Fruit fly (Drosophila melanogaster) whole organism, embryonic: ENCODE measurements around the gene CG14840.

Experiments used
- Ada2b ChIP-seq: fragments of 200-800 bp; sonication (Bioruptor generic); IDR thresholded peaks from 2 replicates; pipeline ENCODE4 v1.3.6; 2022; ENCODE audit warnings: missing biosample characterization, missing genetic modification characterization
- CG1024 ChIP-seq: fragments of 200-800 bp; sonication (Bioruptor generic); IDR thresholded peaks from 2 replicates; pipeline ENCODE4 v1.3.6; 2022; ENCODE audit warnings: missing biosample characterization, missing genetic modification characterization
- CG10959 ChIP-seq: fragments of 200-800 bp; sonication (Bioruptor generic); IDR thresholded peaks from 2 replicates; pipeline ENCODE4 v1.3.6; 2022; ENCODE audit warnings: missing biosample characterization, missing genetic modification characterization
- CG11093 ChIP-seq: fragments of 200-800 bp; sonication (Bioruptor generic); IDR thresholded peaks from 3 replicates; pipeline ENCODE4 v1.3.6; 2022; ENCODE audit warnings: missing biosample characterization, missing genetic modification characterization
- CG17568 ChIP-seq: fragments of 200-800 bp; sonication (Bioruptor generic); optimal IDR thresholded peaks from 2 replicates; lab custom pipeline; 2018; ENCODE audit warnings: missing biosample characterization, mild to moderate bottlenecking, missing genetic modification characterization, moderate library complexity
- CG17829 ChIP-seq: fragments of 200-800 bp; optimal IDR thresholded peaks from 2 replicates; lab custom pipeline; 2019; ENCODE audit warnings: missing biosample characterization, mild to moderate bottlenecking, missing genetic modification characterization, moderate library complexity
- CG2120 ChIP-seq: fragments of 200-800 bp; sonication (Bioruptor generic); optimal IDR thresholded peaks from 3 replicates; lab custom pipeline; 2016; ENCODE audit warnings: missing biosample characterization, missing genetic modification characterization
- CG2199 ChIP-seq: fragments of 200-800 bp; sonication (Bioruptor generic); IDR thresholded peaks from 3 replicates; pipeline ENCODE4 v1.3.6; 2022; ENCODE audit warnings: missing biosample characterization, missing genetic modification characterization
- CG30403 ChIP-seq: fragments of 200-800 bp; sonication (Bioruptor generic); optimal IDR thresholded peaks from 3 replicates; lab custom pipeline; 2016; ENCODE audit warnings: missing biosample characterization, missing genetic modification characterization
- CG3065 ChIP-seq: fragments of 200-800 bp; sonication (Bioruptor generic); optimal IDR thresholded peaks from 2 replicates; lab custom pipeline; 2016; ENCODE audit warnings: missing biosample characterization, missing genetic modification characterization
- CG3407 ChIP-seq: fragments of 200-800 bp; sonication (Bioruptor generic); optimal IDR thresholded peaks from 2 replicates; lab custom pipeline; 2018; ENCODE audit warnings: missing biosample characterization, mild to moderate bottlenecking, missing genetic modification characterization
- CG3847 ChIP-seq: fragments of 200-800 bp; sonication (Bioruptor generic); IDR thresholded peaks from 2 replicates; pipeline ENCODE4 v1.3.6; 2022; ENCODE audit warnings: missing biosample characterization, missing genetic modification characterization
- CG4707 ChIP-seq: fragments of 200-800 bp; sonication (Bioruptor generic); optimal IDR thresholded peaks from 2 replicates; lab custom pipeline; 2018; ENCODE audit warnings: missing biosample characterization, mild to moderate bottlenecking, missing genetic modification characterization, moderate library complexity
- CG8388 ChIP-seq: fragments of 200-800 bp; sonication (Bioruptor generic); optimal IDR thresholded peaks from 2 replicates; lab custom pipeline; 2019; ENCODE audit warnings: missing biosample characterization, mild to moderate bottlenecking, missing genetic modification characterization, moderate library complexity
- CG9609 ChIP-seq: fragments of 200-800 bp; sonication (Bioruptor generic); optimal IDR thresholded peaks from 3 replicates; lab custom pipeline; 2016; ENCODE audit warnings: missing biosample characterization, missing genetic modification characterization
- CoRest ChIP-seq: fragments of 200-800 bp; sonication (Bioruptor generic); optimal IDR thresholded peaks from 3 replicates; lab custom pipeline; 2018; ENCODE audit warnings: missing biosample characterization, mild to moderate bottlenecking, missing genetic modification characterization, moderate library complexity
- D ChIP-seq, 2 experiments: fragments of 200-800 bp in 1 of 2; fragments of >200 bp in 1 of 2; sonication (Bioruptor generic) in 1 of 2; optimal IDR thresholded peaks; 2 replicates in 1 of 2; 3 replicates in 1 of 2; lab custom pipeline; 2017; ENCODE audit warnings: mild to moderate bottlenecking in 1 of 2, missing biosample characterization in 1 of 2, missing genetic modification characterization in 1 of 2, missing genetic modification reagents in 1 of 2
- Dfd ChIP-seq, 2 experiments: fragments of >200 bp; optimal IDR thresholded peaks; 2 replicates each; lab custom pipeline; 2017; ENCODE audit warnings: missing biosample characterization in 2 of 2, missing genetic modification characterization in 2 of 2
- E2f1 ChIP-seq: fragments of 200-800 bp; sonication (Bioruptor generic); IDR thresholded peaks from 2 replicates; pipeline ENCODE4 v1.3.6; 2022; ENCODE audit warnings: missing biosample characterization, missing genetic modification characterization
- Eip74EF ChIP-seq, 2 experiments: fragments of 200-800 bp in 1 of 2; fragments of >200 bp in 1 of 2; sonication (Bioruptor generic) in 1 of 2; optimal IDR thresholded peaks; 2 replicates each; lab custom pipeline; 2017 to 2019; ENCODE audit warnings: missing biosample characterization in 2 of 2, missing genetic modification characterization in 2 of 2, mild to moderate bottlenecking in 1 of 2, moderate library complexity in 1 of 2
- Fer3 ChIP-seq: fragments of 200-800 bp; sonication (Bioruptor generic); optimal IDR thresholded peaks from 2 replicates; lab custom pipeline; 2018; ENCODE audit warnings: missing biosample characterization, mild to moderate bottlenecking, missing genetic modification characterization, moderate library complexity
- GATAe ChIP-seq: fragments of 200-800 bp; sonication (Bioruptor generic); conservative IDR thresholded peaks from 2 replicates; pipeline ENCODE4 v1.3.6; 2022; ENCODE audit warnings: missing biosample characterization, missing genetic modification characterization
- Hmr ChIP-seq: fragments of 200-800 bp; sonication (Bioruptor generic); optimal IDR thresholded peaks from 3 replicates; lab custom pipeline; 2017; ENCODE audit warnings: mild to moderate bottlenecking, missing biosample characterization, missing genetic modification reagents, missing genetic modification characterization
- Hr39 ChIP-seq: fragments of >200 bp; optimal IDR thresholded peaks from 2 replicates; lab custom pipeline; 2017
- Kr ChIP-seq: fragments of 200-800 bp; sonication (Bioruptor generic); optimal IDR thresholded peaks from 2 replicates; lab custom pipeline; 2017; ENCODE audit warnings: missing biosample characterization, mild to moderate bottlenecking, missing genetic modification characterization
- Lim3 ChIP-seq: fragments of 200-800 bp; sonication (Bioruptor generic); IDR thresholded peaks from 2 replicates; pipeline ENCODE4 v1.3.6; 2022; ENCODE audit warnings: missing biosample characterization, missing genetic modification characterization
- MESR4 ChIP-seq: fragments of 200-800 bp; sonication (Bioruptor generic); optimal IDR thresholded peaks from 2 replicates; lab custom pipeline; 2018; ENCODE audit warnings: missing biosample characterization, mild to moderate bottlenecking, missing genetic modification characterization, moderate library complexity
- Ptx1 ChIP-seq: fragments of 200-800 bp; sonication (Bioruptor generic); IDR thresholded peaks from 2 replicates; pipeline ENCODE4 v1.3.6; 2022; ENCODE audit warnings: missing biosample characterization, missing genetic modification characterization
- Rx ChIP-seq: fragments of 200-800 bp; sonication (Bioruptor generic); IDR thresholded peaks from 2 replicates; pipeline ENCODE4 v1.3.6; 2022; ENCODE audit warnings: missing biosample characterization, missing genetic modification characterization
- Sox102F ChIP-seq: fragments of 200-800 bp; sonication (Bioruptor generic); optimal IDR thresholded peaks from 2 replicates; lab custom pipeline; 2018; ENCODE audit warnings: missing biosample characterization, mild to moderate bottlenecking, missing genetic modification characterization, moderate library complexity
- ab ChIP-seq: fragments of 200-800 bp; sonication (Bioruptor generic); optimal IDR thresholded peaks from 2 replicates; lab custom pipeline; 2016; ENCODE audit warnings: missing biosample characterization, missing genetic modification characterization
- al ChIP-seq: fragments of 200-800 bp; sonication (Bioruptor generic); IDR thresholded peaks from 2 replicates; pipeline ENCODE4 v1.3.6; 2022; ENCODE audit warnings: missing biosample characterization, missing genetic modification characterization
- btn ChIP-seq: fragments of 200-800 bp; sonication (Bioruptor generic); optimal IDR thresholded peaks from 2 replicates; lab custom pipeline; 2016; ENCODE audit warnings: missing biosample characterization, missing genetic modification characterization
- cad ChIP-seq: fragments of >200 bp; optimal IDR thresholded peaks from 2 replicates; lab custom pipeline; 2017; ENCODE audit warnings: missing biosample characterization, missing genetic modification characterization
- chinmo ChIP-seq: fragments of 200-800 bp; sonication (Bioruptor generic); IDR thresholded peaks from 4 replicates; pipeline ENCODE4 v1.3.6; 2022; ENCODE audit warnings: missing biosample characterization, missing genetic modification characterization; ENCODE audit not compliant: partially characterized antibody
- crol ChIP-seq: fragments of 200-800 bp; sonication (Bioruptor generic); IDR thresholded peaks from 2 replicates; pipeline ENCODE4 v1.3.6; 2022; ENCODE audit warnings: missing biosample characterization, missing genetic modification characterization
- dati ChIP-seq: fragments of 200-800 bp; sonication (Bioruptor generic); IDR thresholded peaks from 2 replicates; pipeline ENCODE4 v1.3.6; 2022; ENCODE audit warnings: missing biosample characterization, missing genetic modification characterization
- fu2 ChIP-seq: fragments of 200-800 bp; sonication (Bioruptor generic); optimal IDR thresholded peaks from 2 replicates; lab custom pipeline; 2016; ENCODE audit warnings: missing biosample characterization, missing genetic modification characterization
- gem ChIP-seq: fragments of 200-800 bp; sonication (Bioruptor generic); optimal IDR thresholded peaks from 2 replicates; lab custom pipeline; 2019; ENCODE audit warnings: missing biosample characterization, mild to moderate bottlenecking, missing genetic modification characterization, moderate library complexity
- hth ChIP-seq: fragments of >200 bp; optimal IDR thresholded peaks from 2 replicates; lab custom pipeline; 2017; ENCODE audit warnings: inconsistent platforms
- klu ChIP-seq: fragments of 200-800 bp; sonication (Bioruptor generic); IDR thresholded peaks from 2 replicates; pipeline ENCODE4 v1.3.6; 2022; ENCODE audit warnings: missing biosample characterization, missing genetic modification characterization
- otp ChIP-seq: fragments of 200-800 bp; sonication (Bioruptor generic); IDR thresholded peaks from 3 replicates; pipeline ENCODE4, ENCODE4 v1.3.6; 2022; ENCODE audit warnings: missing biosample characterization, missing genetic modification characterization
- slp2 ChIP-seq: fragments of 200-800 bp; sonication (Bioruptor generic); optimal IDR thresholded peaks from 2 replicates; lab custom pipeline; 2016; ENCODE audit warnings: missing biosample characterization, missing genetic modification characterization
- stc ChIP-seq: fragments of 200-800 bp; sonication (Bioruptor generic); IDR thresholded peaks from 2 replicates; pipeline ENCODE4 v1.3.6; 2022; ENCODE audit warnings: missing biosample characterization, missing genetic modification characterization
- tgo ChIP-seq: fragments of 200-800 bp; sonication (Bioruptor generic); IDR thresholded peaks from 3 replicates; pipeline ENCODE4 v1.3.6; 2022; ENCODE audit warnings: missing biosample characterization, missing genetic modification characterization
- trh ChIP-seq: fragments of 200-800 bp; sonication (Bioruptor generic); optimal IDR thresholded peaks from 2 replicates; lab custom pipeline; 2016; ENCODE audit warnings: missing biosample characterization, missing genetic modification characterization
- twi ChIP-seq: fragments of 200-800 bp; optimal IDR thresholded peaks from 2 replicates; lab custom pipeline; 2019; ENCODE audit warnings: missing biosample characterization, mild to moderate bottlenecking, missing genetic modification characterization, moderate library complexity
- usp ChIP-seq: fragments of >200 bp; optimal IDR thresholded peaks from 2 replicates; lab custom pipeline; 2017; ENCODE audit warnings: missing biosample characterization, missing genetic modification characterization
- wdn ChIP-seq: fragments of 200-800 bp; sonication (Bioruptor generic); IDR thresholded peaks from 2 replicates; pipeline ENCODE4 v1.3.6; 2022; ENCODE audit warnings: missing biosample characterization, missing genetic modification characterization
- z ChIP-seq: fragments of 200-800 bp; sonication (Bioruptor generic); IDR thresholded peaks from 3 replicates; pipeline ENCODE4 v1.3.6; 2022; ENCODE audit warnings: missing biosample characterization, missing genetic modification characterization

Gene CG14840

dm6 chr3R:14289958-14290835 lies 29.2 kb upstream of the CG14840 start (continued):
- peak; percentile 37 for TF ChIP-seq Hmr
- no peak for TF ChIP-seq CG3407 (GFP tag; lab: Kevin White, UChicago)
- TF ChIP-seq otp (GFP tag; lab: Robert Waterston, UW), result no peak
- no peak for TF ChIP-seq CG2199 (GFP tag; lab: Robert Waterston, UW)
- no peak for TF ChIP-seq crol (GFP tag; lab: Robert Waterston, UW)
- no peak for TF ChIP-seq btn
- no peak for TF ChIP-seq CG11093 (GFP tag; lab: Robert Waterston, UW)
- TF ChIP-seq Hr39 (lab: Kevin White, UChicago), result no peak
- no peak for TF ChIP-seq ab (GFP tag; lab: Kevin White, UChicago)
- TF ChIP-seq dati, result no peak
- TF ChIP-seq stc (GFP tag; lab: Robert Waterston, UW), result no peak
- no peak for TF ChIP-seq usp (GFP tag; lab: Kevin White, UChicago)
- no peak for TF ChIP-seq CG10959
- TF ChIP-seq wdn (GFP tag; lab: Robert Waterston, UW), result no peak
- TF ChIP-seq gem (tag; lab: Kevin White, UChicago), result peak; percentile 49
- no peak for TF ChIP-seq CG4707
- TF ChIP-seq z, result no peak
- peak; percentile 16 for TF ChIP-seq CG2120 (GFP tag; lab: Kevin White, UChicago)
- TF ChIP-seq CG8388, result no peak
- no peak for TF ChIP-seq CG3065 (GFP tag; lab: Kevin White, UChicago)
- no peak for TF ChIP-seq MESR4 (GFP tag; lab: Kevin White, UChicago)
- TF ChIP-seq al, result no peak
- TF ChIP-seq hth (lab: Kevin White, UChicago), result no peak
- no peak for TF ChIP-seq Rx
- no peak for TF ChIP-seq twi (tag; lab: Kevin White, UChicago)
- no peak for TF ChIP-seq CG17568 (GFP tag; lab: Kevin White, UChicago)
- peak; percentile 40 for TF ChIP-seq Sox102F (GFP tag; lab: Kevin White, UChicago)
- no peak for TF ChIP-seq CG1024
- TF ChIP-seq Ada2b (GFP tag; lab: Robert Waterston, UW), result peak; percentile 14; the same call in 1 of the 2 replicates
- TF ChIP-seq Eip74EF (GFP tag; optimal IDR thresholded peaks at IDR 0.05; lab: Kevin White, UChicago), result peak in 1 of 2 experiments; percentile 57
- TF ChIP-seq slp2 (GFP tag; lab: Kevin White, UChicago), result no peak
- TF ChIP-seq Ptx1 (GFP tag; lab: Robert Waterston, UW), result no peak
- peak; percentile 19; the same call in 1 of the 3 replicates for TF ChIP-seq tgo (GFP tag; lab: Robert Waterston, UW)
- no peak for TF ChIP-seq CG17829
- 0 out of 4 replicates have a peak, but pooled peaks have one; percentile 26 for TF ChIP-seq chinmo (GFP tag; lab: Robert Waterston, UW)
- no peak for TF ChIP-seq D (optimal IDR thresholded peaks at IDR 0.05; lab: Kevin White, UChicago)
- no peak for TF ChIP-seq D (GFP tag; optimal IDR thresholded peaks at IDR 0.05; lab: Kevin White, UChicago)
- no peak for TF ChIP-seq CG9609 (GFP tag; lab: Kevin White, UChicago)
- no peak for TF ChIP-seq GATAe
- no peak for TF ChIP-seq E2f1
- no peak for TF ChIP-seq Lim3 (GFP tag; lab: Robert Waterston, UW)
- TF ChIP-seq Fer3 (tag; lab: Kevin White, UChicago), result peak; percentile 28
- TF ChIP-seq CG3847, result no peak
- no peak for TF ChIP-seq Dfd (GFP tag; optimal IDR thresholded peaks at IDR 0.05; lab: Kevin White, UChicago)
- no peak for TF ChIP-seq klu (GFP tag; lab: Robert Waterston, UW)
- peak; percentile 23 for TF ChIP-seq CG30403 (GFP tag; lab: Kevin White, UChicago)
- TF ChIP-seq Kr (GFP tag; lab: Kevin White, UChicago), result no peak
- TF ChIP-seq trh (GFP tag; lab: Kevin White, UChicago), result no peak
- TF ChIP-seq cad, result no peak
- TF ChIP-seq fu2 (GFP tag; lab: Kevin White, UChicago), result no peak
- peak; percentile 30 for TF ChIP-seq CoRest (tag; lab: Kevin White, UChicago)
